Fruit fly (Drosophila melanogaster): ENCODE results near the gene CG34250.

The CG34250 gene

dm6 chr3L:17475979-17476393, at the start of gene CG34250 (continued):
- TF ChIP-seq CG5953 (GFP tag; IDR thresholded peaks at IDR 0.05) (no peak), ap (GFP tag; IDR thresholded peaks at IDR 0.05) (no peak), CG7928 (GFP tag; optimal IDR thresholded peaks at IDR 0.05) (peak; percentile 54), CG6254 (GFP tag; optimal IDR thresholded peaks at IDR 0.05) (no peak), CG15479 (GFP tag; optimal IDR thresholded peaks at IDR 0.05) (no peak), CG14014 (GFP tag; IDR thresholded peaks at IDR 0.05) (0 out of 2 replicates have a peak, but pooled peaks have one; percentile 18), CG3726 (GFP tag; IDR thresholded peaks at IDR 0.05) (no peak), Nf-YC (tag; optimal IDR thresholded peaks at IDR 0.05) (peak; percentile 75), Ets65A (GFP tag) (no peak), CG11723 (GFP tag; optimal IDR thresholded peaks at IDR 0.05) (no peak), Sin3A (optimal IDR thresholded peaks at IDR 0.05) (peak; percentile 75), CG11456 (GFP tag; IDR thresholded peaks at IDR 0.05) (no peak), slp2 (GFP tag; optimal IDR thresholded peaks at IDR 0.05) (peak; percentile 18), CG10543 (GFP tag; optimal IDR thresholded peaks at IDR 0.05) (peak; percentile 56), CG8478 (optimal IDR thresholded peaks at IDR 0.05) (no peak), D19B (GFP tag; optimal IDR thresholded peaks at IDR 0.05) (no peak), CG4820 (GFP tag; optimal IDR thresholded peaks at IDR 0.05) (no peak), fd102C (GFP tag; optimal IDR thresholded peaks at IDR 0.05) (no peak), CG17829 (tag; optimal IDR thresholded peaks at IDR 0.05) (peak; percentile 62), CG12391 (tag; optimal IDR thresholded peaks at IDR 0.05) (peak; percentile 77), Elba2 (GFP tag; optimal IDR thresholded peaks at IDR 0.05) (peak; percentile 68), nau (GFP tag; optimal IDR thresholded peaks at IDR 0.05) (peak; percentile 28), CG13424 (tag; optimal IDR thresholded peaks at IDR 0.05) (peak; percentile 36), lola (GFP tag; optimal IDR thresholded peaks at IDR 0.05) (peak in 1 of 3 experiments; percentile 6), CG16779 (GFP tag; IDR thresholded peaks at IDR 0.05) (no peak), CG13775 (GFP tag; optimal IDR thresholded peaks at IDR 0.05) (peak; percentile 59), Hsf (GFP tag; optimal IDR thresholded peaks at IDR 0.05) (peak; percentile 44), slou (GFP tag; optimal IDR thresholded peaks at IDR 0.05) (peak; percentile 10), CG9797 (GFP tag; optimal IDR thresholded peaks at IDR 0.05) (peak; percentile 52), CG43689 (GFP tag; IDR thresholded peaks at IDR 0.05) (no peak), Ada2b (GFP tag; IDR thresholded peaks at IDR 0.05) (no peak; the same call in 1 of the 2 replicates), jumu (GFP tag; optimal IDR thresholded peaks at IDR 0.05) (no peak), CG6175 (GFP tag; IDR thresholded peaks at IDR 0.05) (no peak), PHDP (tag; optimal IDR thresholded peaks at IDR 0.05) (peak; percentile 26), TFAM (GFP tag; optimal IDR thresholded peaks at IDR 0.05) (no peak), Med (GFP tag) (peak; percentile 67), CG14965 (GFP tag; optimal IDR thresholded peaks at IDR 0.05; ENCODE audit: borderline replicate concordance) (no peak), CG12155 (GFP tag; optimal IDR thresholded peaks at IDR 0.05) (peak; percentile 38), Rx (GFP tag; IDR thresholded peaks at IDR 0.05) (no peak), BEAF-32 (GFP tag; optimal IDR thresholded peaks at IDR 0.05) (peak; percentile 88), ash1 (GFP tag; optimal IDR thresholded peaks at IDR 0.05) (no peak), CG3847 (GFP tag; IDR thresholded peaks at IDR 0.05) (no peak; the same call in 1 of the 2 replicates), HLH54F (GFP tag; optimal IDR thresholded peaks at IDR 0.05) (peak; percentile 31), mirr (GFP tag; optimal IDR thresholded peaks at IDR 0.05) (no peak), prd (optimal IDR thresholded peaks at IDR 0.05) (no peak), prd (GFP tag; IDR thresholded peaks at IDR 0.05) (no peak), Sox100B (GFP tag; optimal IDR thresholded peaks at IDR 0.05) (no peak), Mad (GFP tag; optimal IDR thresholded peaks at IDR 0.05) (peak; percentile 34), B-H2 (GFP tag; optimal IDR thresholded peaks at IDR 0.05) (peak; percentile 60), nom (GFP tag; optimal IDR thresholded peaks at IDR 0.05) (no peak), CG42726 (GFP tag; IDR thresholded peaks at IDR 0.05; ENCODE audit: partially characterized antibody) (0 out of 2 replicates have a peak, but pooled peaks have one; percentile 33), CG2116 (GFP tag; optimal IDR thresholded peaks at IDR 0.05) (peak; percentile 100)
